Worm (Caenorhabditis elegans): ENCODE results near the gene T12G3.4.

DNA sequence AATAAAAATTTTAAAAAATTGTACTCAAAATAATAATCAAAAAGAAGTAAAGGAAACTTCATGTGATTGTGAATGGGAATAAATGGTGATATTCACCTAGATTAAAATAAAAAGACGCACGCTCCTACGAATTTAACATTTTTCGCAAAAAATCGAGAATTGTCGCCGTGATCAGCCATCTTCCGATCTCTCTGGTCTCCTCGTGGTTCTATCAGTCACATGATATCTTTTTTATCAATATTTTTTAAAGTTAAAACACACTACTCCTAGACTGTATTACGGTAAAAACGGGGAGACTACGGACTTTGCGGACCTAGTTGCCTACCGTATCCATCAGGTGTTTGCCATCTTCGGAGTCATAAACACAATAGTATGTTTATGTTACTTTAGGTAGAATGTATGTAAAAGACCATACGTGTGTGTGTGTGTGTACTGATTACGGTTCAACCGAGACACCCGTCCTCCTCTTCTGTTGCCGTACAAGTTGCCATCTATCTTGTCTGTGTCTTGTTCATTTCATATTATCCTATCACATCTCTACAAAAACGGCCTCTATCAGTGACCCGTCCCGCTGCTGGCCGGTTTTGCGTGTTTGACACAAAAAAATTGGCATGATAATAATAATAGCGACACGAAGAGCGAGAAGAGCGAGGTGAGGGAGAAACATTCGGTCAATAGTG, 1.4 kb upstream of the T12G3.4 start, which contains the start of gene T12G3.2:
- no peak for TF ChIP-seq ztf-18 (tag; optimal IDR thresholded peaks at IDR 0.05)
- no peak for TF ChIP-seq nfya-1 (tag; optimal IDR thresholded peaks at IDR 0.05; ENCODE audit: borderline replicate concordance, insufficient read depth)
- TF ChIP-seq F55B11.4 (tag; optimal IDR thresholded peaks at IDR 0.05; ENCODE audit: borderline replicate concordance, insufficient read depth): no peak
- TF ChIP-seq B0336.3 (GFP tag; IDR thresholded peaks at IDR 0.05): no peak
- TF ChIP-seq ama-1 (optimal IDR thresholded peaks at IDR 0.05): no peak
- TF ChIP-seq ama-1 (GFP tag; optimal IDR thresholded peaks at IDR 0.05): no peak
- TF ChIP-seq madf-8 (GFP tag; conservative IDR thresholded peaks at IDR 0.05): no peak
- no peak for TF ChIP-seq F10E7.11 (tag; optimal IDR thresholded peaks at IDR 0.05)
- peak; percentile 44 for TF ChIP-seq ets-4 (GFP tag; optimal IDR thresholded peaks at IDR 0.05)
- TF ChIP-seq lir-1 (GFP tag; conservative IDR thresholded peaks at IDR 0.05): no peak
